Worm (Caenorhabditis elegans): Measurements from ENCODE around the gene cut-6.

Gene cut-6

DNA sequence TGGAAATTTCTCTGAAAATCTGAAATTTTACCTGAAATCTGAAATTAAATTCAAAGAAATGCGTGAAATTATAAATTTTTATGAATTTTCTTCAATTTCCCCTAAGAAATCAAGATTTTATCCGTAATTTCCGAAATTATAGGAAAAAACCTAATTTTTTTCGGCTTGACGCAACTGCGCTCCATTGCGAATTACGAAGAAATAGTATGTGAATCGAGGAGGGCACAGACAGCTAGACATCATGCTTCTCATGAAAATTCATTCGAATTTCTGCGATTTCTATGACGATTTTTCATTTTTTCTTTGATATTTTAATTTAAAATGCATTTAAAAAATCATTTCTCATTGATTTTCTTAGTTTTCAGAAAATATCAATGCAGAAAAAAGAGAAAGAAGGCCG is 29.3 kb upstream of the cut-6 start (continued):
- TF ChIP-seq tlp-1 (tag; optimal IDR thresholded peaks at IDR 0.05) (no peak), nhr-71 (tag; optimal IDR thresholded peaks at IDR 0.05) (no peak), egl-13 (tag; optimal IDR thresholded peaks at IDR 0.05) (peak; percentile 60), ceh-8 (GFP tag; optimal IDR thresholded peaks at IDR 0.05) (no peak), xbp-1 (tag; optimal IDR thresholded peaks at IDR 0.05) (peak; percentile 79), nhr-90 (tag; optimal IDR thresholded peaks at IDR 0.05; ENCODE audit: poor library complexity) (no peak), pag-3 (tag; optimal IDR thresholded peaks at IDR 0.05; ENCODE audit: borderline replicate concordance, insufficient read depth) (no peak), sox-4 (tag; optimal IDR thresholded peaks at IDR 0.05) (peak; percentile 20), jun-1 (tag; optimal IDR thresholded peaks at IDR 0.05) (peak; percentile 35), pax-3 (tag; optimal IDR thresholded peaks at IDR 0.05) (no peak), nhr-19 (GFP tag; conservative IDR thresholded peaks at IDR 0.05) (peak; percentile 74), Y116A8C.19 (tag; optimal IDR thresholded peaks at IDR 0.05; ENCODE audit: borderline replicate concordance) (no peak), elt-2 (tag; optimal IDR thresholded peaks at IDR 0.05) (no peak), mef-2 (tag; optimal IDR thresholded peaks at IDR 0.05) (no peak), hlh-17 (GFP tag; optimal IDR thresholded peaks at IDR 0.05; ENCODE audit: borderline replicate concordance) (no peak), lin-15B (tag; optimal IDR thresholded peaks at IDR 0.05) (peak; percentile 85), hlh-4 (tag; optimal IDR thresholded peaks at IDR 0.05) (no peak), dsc-1 (tag; optimal IDR thresholded peaks at IDR 0.05) (peak; percentile 81), vab-15 (tag; optimal IDR thresholded peaks at IDR 0.05) (peak; percentile 2), fos-1 (tag; optimal IDR thresholded peaks at IDR 0.05) (peak; percentile 56), efl-3 (GFP tag; optimal IDR thresholded peaks at IDR 0.05) (no peak), ets-5 (GFP tag; IDR thresholded peaks at IDR 0.05) (no peak), ceh-90 (tag; optimal IDR thresholded peaks at IDR 0.05) (no peak), lsy-2 (tag; optimal IDR thresholded peaks at IDR 0.05) (peak; percentile 82 to 84), unc-30 (tag; optimal IDR thresholded peaks at IDR 0.05) (no peak), ces-1 (GFP tag; optimal IDR thresholded peaks at IDR 0.05) (no peak), ceh-82 (tag; optimal IDR thresholded peaks at IDR 0.05) (peak; percentile 49 to 74 (median 72)), snu-23 (GFP tag; optimal IDR thresholded peaks at IDR 0.05) (peak; percentile 84), fkh-10 (GFP tag; optimal IDR thresholded peaks at IDR 0.05) (no peak), nhr-20 (tag; optimal IDR thresholded peaks at IDR 0.05) (no peak), dpl-1 (GFP tag; optimal IDR thresholded peaks at IDR 0.05) (peak; percentile 68 to 78 (median 77)), efl-1 (optimal IDR thresholded peaks at IDR 0.05) (peak; percentile 80 to 84), efl-1 (GFP tag; optimal IDR thresholded peaks at IDR 0.05 in 1 of 2) (peak; percentile 78 to 96), elt-3 (tag; optimal IDR thresholded peaks at IDR 0.05) (peak in 2 of 6 experiments; percentile 35 to 36), hpl-2 (GFP tag; optimal IDR thresholded peaks at IDR 0.05) (peak; percentile 18), nhr-84 (tag; optimal IDR thresholded peaks at IDR 0.05) (no peak), lin-35 (GFP tag; optimal IDR thresholded peaks at IDR 0.05) (peak; percentile 64 to 84), sup-37 (GFP tag; optimal IDR thresholded peaks at IDR 0.05) (no peak), zip-4 (GFP tag; optimal IDR thresholded peaks at IDR 0.05) (no peak), swsn-7 (tag; optimal IDR thresholded peaks at IDR 0.05) (peak; percentile 79), unc-98 (GFP tag; IDR thresholded peaks at IDR 0.05) (no peak), skn-1 (tag; optimal IDR thresholded peaks at IDR 0.05) (peak; percentile 80), C34B4.2 (tag; optimal IDR thresholded peaks at IDR 0.05) (no peak), nhr-77 (tag; optimal IDR thresholded peaks at IDR 0.05) (peak; percentile 56), nhr-76 (tag; optimal IDR thresholded peaks at IDR 0.05) (no peak), fkh-8 (tag; optimal IDR thresholded peaks at IDR 0.05) (peak; percentile 47), ama-1 (optimal IDR thresholded peaks at IDR 0.05) (no peak), grh-1 (GFP tag; IDR thresholded peaks at IDR 0.05) (peak; percentile 22; the same call in 1 of the 2 replicates), ztf-11 (tag; optimal IDR thresholded peaks at IDR 0.05) (peak in 1 of 2 experiments; percentile 48), aly-2 (tag; optimal IDR thresholded peaks at IDR 0.05) (peak; percentile 41), rnt-1 (tag; optimal IDR thresholded peaks at IDR 0.05) (no peak), pqm-1 (tag; optimal IDR thresholded peaks at IDR 0.05) (no peak), ztf-4 (tag; optimal IDR thresholded peaks at IDR 0.05) (no peak)
